Worm (Caenorhabditis elegans) whole organism, L4 larva: ENCODE results near the gene srt-68.

ENCODE experiments used
- F37D6.2 ChIP-seq: sonication (generic microtip); optimal IDR thresholded peaks from 2 replicates; lab custom pipeline; 2016; ENCODE audit warnings: mild to moderate bottlenecking, missing genetic modification characterization, missing compliant biosample characterization
- ZK546.5 ChIP-seq, 2 experiments: sonication (generic microtip); optimal IDR thresholded peaks; 2 replicates each; lab custom pipeline; 2017; ENCODE audit warnings: missing biosample characterization in 2 of 2, missing genetic modification characterization in 2 of 2
- ces-1 ChIP-seq: fragments of 150-350 bp; sonication (generic microtip); optimal IDR thresholded peaks from 4 replicates; lab custom pipeline; 2014; ENCODE audit warnings: missing biosample characterization, missing genetic modification reagents, missing genetic modification characterization
- egl-27 ChIP-seq: sonication (generic microtip); optimal IDR thresholded peaks from 3 replicates; lab custom pipeline; 2017; ENCODE audit warnings: missing biosample characterization, missing genetic modification reagents, missing genetic modification characterization
- hif-1 ChIP-seq, 2 experiments: sonication (generic microtip); optimal IDR thresholded peaks; 2 replicates each; lab custom pipeline; 2016 to 2017; ENCODE audit warnings: missing compliant biosample characterization in 2 of 2, missing genetic modification characterization in 2 of 2, missing genetic modification reagents in 2 of 2, missing genotype in 2 of 2, mild to moderate bottlenecking in 1 of 2
- lin-38 ChIP-seq: fragments of 200-800 bp; sonication (Bioruptor generic); IDR thresholded peaks from 2 replicates; pipeline ENCODE4 v1.3.6; 2022; ENCODE audit warnings: missing genetic modification reagents, missing genetic modification characterization, missing compliant biosample characterization
- lir-3 ChIP-seq: sonication (generic microtip); optimal IDR thresholded peaks from 2 replicates; lab custom pipeline; 2016; ENCODE audit warnings: mild to moderate bottlenecking, missing genetic modification characterization, missing compliant biosample characterization
- nhr-10 ChIP-seq: fragments of 150-350 bp; optimal IDR thresholded peaks from 2 replicates; lab custom pipeline; 2014; ENCODE audit warnings: missing biosample characterization, missing genetic modification characterization
- snpc-4 ChIP-seq: fragments of 150-350 bp; optimal IDR thresholded peaks from 2 replicates; lab custom pipeline; 2014; ENCODE audit warnings: missing biosample characterization, missing genetic modification characterization
- tag-97 ChIP-seq: fragments of 200-800 bp; sonication (Bioruptor generic); IDR thresholded peaks from 2 replicates; pipeline ENCODE4 v1.3.6; 2022; ENCODE audit warnings: missing genetic modification characterization, missing compliant biosample characterization
- tra-1 ChIP-seq: fragments of 200-800 bp; sonication (Bioruptor generic); IDR thresholded peaks from 2 replicates; pipeline ENCODE4 v1.3.6; 2022; ENCODE audit warnings: missing genetic modification reagents, missing genetic modification characterization, missing compliant biosample characterization

DNA sequence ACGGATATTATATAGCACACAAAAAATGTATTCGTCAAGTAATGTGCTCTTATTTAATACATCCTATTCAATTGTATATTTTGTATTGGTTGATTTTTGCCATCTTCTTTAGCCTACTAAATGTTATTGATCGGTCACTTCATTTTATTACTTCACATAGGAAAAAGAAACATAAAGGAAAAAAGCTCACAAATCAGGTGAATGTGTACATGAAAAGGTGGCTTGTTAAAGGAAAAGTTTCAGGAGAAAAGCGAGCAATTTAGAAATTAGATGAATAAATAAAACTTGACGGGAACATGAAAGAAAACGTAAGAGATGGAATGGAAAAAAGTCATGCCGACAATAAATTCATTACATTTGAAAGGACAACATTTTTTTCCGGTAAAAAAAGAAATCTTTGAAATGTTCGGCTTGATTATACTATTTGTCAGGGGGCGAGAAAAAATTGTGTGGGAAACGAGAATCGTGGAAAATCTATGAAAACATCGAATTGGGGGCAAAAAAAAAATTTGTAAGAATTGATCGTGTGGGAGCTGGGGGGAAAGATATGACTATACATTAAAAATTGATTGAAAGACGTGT is 23.6 kb upstream of the srt-68 start:
- TF ChIP-seq ces-1 (GFP tag; lab: Kevin White, UChicago): no peak
- no peak for TF ChIP-seq egl-27
- TF ChIP-seq tag-97 (GFP tag; lab: Robert Waterston, UW): no peak
- no peak for TF ChIP-seq ZK546.5 (tag; optimal IDR thresholded peaks at IDR 0.05; lab: Kevin White, UChicago)
- TF ChIP-seq F37D6.2 (tag; lab: Kevin White, UChicago): no peak
- TF ChIP-seq tra-1 (GFP tag; lab: Robert Waterston, UW): no peak
- no peak for TF ChIP-seq lir-3 (tag; lab: Kevin White, UChicago)
- TF ChIP-seq lin-38 (GFP tag; lab: Robert Waterston, UW): no peak
- no peak for TF ChIP-seq nhr-10 (tag; lab: Kevin White, UChicago)
- no peak for TF ChIP-seq snpc-4
- TF ChIP-seq hif-1 (tag; optimal IDR thresholded peaks at IDR 0.05; lab: Kevin White, UChicago): no peak
